Worm (Caenorhabditis elegans): ENCODE data around the gene Y38H6C.16.
A peak's percentile ranks its signal among the peaks of the same experiment; 100 is the strongest.

The Y38H6C.16 gene

DNA sequence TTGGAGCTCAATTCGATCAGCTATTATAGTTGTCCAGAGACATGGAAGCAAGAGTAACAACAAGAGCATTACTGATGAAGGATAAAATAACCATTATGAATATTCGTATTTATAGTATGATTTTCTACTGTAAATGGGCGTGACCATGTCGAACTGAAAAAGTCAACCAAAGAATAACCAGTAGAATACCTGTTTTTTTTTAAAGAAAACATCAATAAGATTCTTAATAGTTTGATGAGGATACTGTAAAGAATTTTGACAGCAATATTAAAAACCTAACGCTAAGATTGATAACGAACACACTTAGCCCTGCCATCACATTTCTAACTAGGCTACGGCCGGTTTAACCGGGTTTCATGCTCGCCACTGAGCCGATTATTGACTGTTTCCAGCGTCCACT, 13.8 kb upstream of the Y38H6C.16 start, which contains the start of gene vmo-1:
TSS of gene vmo-1 (minus strand) at position 101 of the 400 bp plus-strand sequence.
- TF ChIP-seq ceh-82 (tag; optimal IDR thresholded peaks at IDR 0.05), result no peak
- no peak for TF ChIP-seq swsn-7 (tag; optimal IDR thresholded peaks at IDR 0.05)
- TF ChIP-seq xbp-1 (tag; optimal IDR thresholded peaks at IDR 0.05), result no peak
- no peak for TF ChIP-seq lin-35 (GFP tag; optimal IDR thresholded peaks at IDR 0.05)
- TF ChIP-seq ztf-4 (tag; optimal IDR thresholded peaks at IDR 0.05), result no peak
- no peak for TF ChIP-seq sox-4 (tag; optimal IDR thresholded peaks at IDR 0.05)
- TF ChIP-seq pqm-1 (tag; optimal IDR thresholded peaks at IDR 0.05), result no peak
- no peak for TF ChIP-seq F16B12.6 (tag; optimal IDR thresholded peaks at IDR 0.05)
- TF ChIP-seq lin-15B (tag; optimal IDR thresholded peaks at IDR 0.05), result no peak
- no peak for TF ChIP-seq mep-1 (tag; optimal IDR thresholded peaks at IDR 0.05)
- TF ChIP-seq fkh-4 (tag; optimal IDR thresholded peaks at IDR 0.05; ENCODE audit: borderline replicate concordance), result no peak
- TF ChIP-seq blmp-1 (tag; optimal IDR thresholded peaks at IDR 0.05), result no peak
- TF ChIP-seq sptf-1 (tag; optimal IDR thresholded peaks at IDR 0.05), result no peak
- TF ChIP-seq nhr-12 (tag; optimal IDR thresholded peaks at IDR 0.05), result no peak

DNA sequence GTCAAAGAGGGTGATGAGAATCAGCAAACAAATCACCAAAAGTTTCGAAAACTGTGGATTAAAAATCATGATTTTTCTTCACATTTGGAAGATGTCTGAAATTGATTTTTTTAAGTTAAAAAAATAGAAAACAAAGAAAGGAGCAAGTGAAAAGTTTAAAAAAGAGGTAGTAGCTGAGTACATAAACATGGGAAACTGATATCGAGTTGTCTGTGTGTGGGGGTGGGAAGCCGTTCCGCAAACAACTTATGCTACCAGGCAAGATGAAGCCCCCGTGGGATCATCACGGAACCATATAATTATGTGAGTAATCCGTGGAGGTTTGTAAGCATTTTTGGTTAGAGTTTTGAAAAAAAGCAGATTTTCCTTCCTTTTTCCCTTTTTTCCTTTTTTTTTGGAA, 11.9 kb upstream of the Y38H6C.16 start, which contains the start of gene Y38H6C.20:
TSS of gene Y38H6C.20 (minus strand) at position 101 of the 400 bp plus-strand sequence.
- TF ChIP-seq ceh-82 (tag; optimal IDR thresholded peaks at IDR 0.05) (no peak), efl-1 (optimal IDR thresholded peaks at IDR 0.05) (no peak), efl-1 (GFP tag; optimal IDR thresholded peaks at IDR 0.05 in 1 of 2) (no peak), sox-4 (tag; optimal IDR thresholded peaks at IDR 0.05) (no peak), F16B12.6 (tag; optimal IDR thresholded peaks at IDR 0.05) (no peak)

DNA sequence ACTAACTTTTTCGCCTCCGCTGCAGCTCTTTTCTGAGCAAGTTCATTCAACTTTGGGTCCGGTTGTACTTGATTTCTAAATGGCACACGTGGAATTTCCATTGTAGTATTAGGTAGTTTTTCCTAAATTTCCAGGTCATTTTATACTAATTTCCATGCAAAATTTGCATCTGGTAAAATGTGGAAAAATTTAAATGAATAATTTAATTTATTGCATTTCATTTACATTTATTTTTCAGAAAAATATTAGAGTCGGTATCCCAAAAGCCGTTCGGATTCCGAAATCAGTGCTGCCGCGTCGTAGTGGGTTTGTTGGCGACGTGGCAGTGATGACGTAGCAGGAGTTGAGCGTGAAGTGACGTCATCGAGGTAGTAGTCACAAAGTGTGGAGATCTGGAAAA, 7.9 kb upstream of the Y38H6C.16 start, which contains the start of gene Y38H6C.18:
TSS of gene Y38H6C.18 (minus strand) at position 101 of the 400 bp plus-strand sequence.
- TF ChIP-seq nhr-11 (tag; optimal IDR thresholded peaks at IDR 0.05) (no peak), ama-1 (optimal IDR thresholded peaks at IDR 0.05) (no peak), lin-35 (GFP tag; optimal IDR thresholded peaks at IDR 0.05) (no peak), efl-1 (optimal IDR thresholded peaks at IDR 0.05) (no peak), efl-1 (GFP tag; optimal IDR thresholded peaks at IDR 0.05 in 1 of 2) (no peak)

DNA sequence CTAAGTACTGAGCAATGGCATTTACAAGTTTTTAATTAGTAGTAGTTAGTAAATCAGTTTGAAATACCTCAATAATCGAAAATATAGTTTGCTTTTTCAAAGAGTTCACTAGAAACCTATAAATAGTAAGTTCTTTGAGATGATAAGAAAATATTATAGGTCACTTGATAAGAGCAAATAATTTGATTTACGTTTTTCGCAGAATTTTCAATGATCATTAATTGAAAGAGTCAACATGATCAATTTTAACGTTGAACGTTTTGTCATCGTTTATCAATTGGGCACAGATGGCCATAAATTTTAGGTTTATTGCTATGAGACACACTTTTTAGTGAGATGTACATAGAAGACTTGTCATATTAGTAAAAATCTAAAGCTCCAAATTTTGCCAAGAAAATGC, 6.6 kb upstream of the Y38H6C.16 start:
- TF ChIP-seq hlh-17 (GFP tag; optimal IDR thresholded peaks at IDR 0.05; ENCODE audit: borderline replicate concordance), result no peak
- TF ChIP-seq elt-2 (tag; optimal IDR thresholded peaks at IDR 0.05), result peak; percentile 37

DNA sequence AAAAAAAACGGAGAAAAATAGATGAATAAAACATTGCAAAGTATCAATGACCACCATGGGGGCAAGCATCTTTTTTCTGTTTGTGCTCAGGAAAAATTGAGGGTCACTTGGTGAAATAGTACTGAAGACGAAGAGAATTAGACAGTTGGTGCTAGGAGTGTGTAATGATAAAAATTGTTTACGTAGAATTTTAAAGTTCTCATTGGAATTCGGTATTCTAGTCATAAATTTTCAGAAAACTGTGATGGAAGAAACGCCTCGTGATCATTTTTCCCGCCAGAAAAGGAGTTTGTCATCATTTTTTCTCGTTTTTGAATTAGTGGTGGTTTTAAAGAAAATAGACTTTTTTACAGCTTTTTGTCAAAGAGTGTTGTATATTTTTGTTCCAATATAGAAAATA, 5.5 kb upstream of the Y38H6C.16 start:
- TF ChIP-seq elt-2 (tag; optimal IDR thresholded peaks at IDR 0.05) (peak; percentile 53), unc-86 (tag; optimal IDR thresholded peaks at IDR 0.05) (peak; percentile 19), mdl-1 (tag; optimal IDR thresholded peaks at IDR 0.05) (no peak), lin-35 (GFP tag; optimal IDR thresholded peaks at IDR 0.05) (peak in 1 of 2 experiments; percentile 28), skn-1 (tag; optimal IDR thresholded peaks at IDR 0.05) (peak; percentile 22), nhr-71 (tag; optimal IDR thresholded peaks at IDR 0.05) (peak; percentile 27), alr-1 (tag; optimal IDR thresholded peaks at IDR 0.05; ENCODE audit: borderline replicate concordance) (no peak), nhr-20 (tag; optimal IDR thresholded peaks at IDR 0.05) (peak; percentile 6)

DNA sequence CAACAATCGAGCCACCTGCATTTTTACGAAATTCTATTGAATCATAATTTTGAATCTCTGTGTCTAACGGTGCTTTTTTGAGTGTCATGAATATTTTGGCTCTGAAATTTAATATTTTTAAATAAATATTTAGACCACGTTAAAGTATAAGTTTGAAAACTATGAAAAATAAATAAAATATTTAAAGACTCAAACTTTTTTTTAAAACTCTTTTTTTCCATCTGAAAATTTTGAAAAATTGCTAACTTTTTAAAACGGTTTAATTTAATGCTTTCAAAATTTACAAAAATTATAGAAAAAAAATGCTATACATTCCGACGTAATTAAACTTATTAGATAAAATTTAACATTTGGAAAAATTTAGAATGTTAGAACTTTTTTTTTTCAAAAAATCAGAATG, 4.9 kb upstream of the Y38H6C.16 start, which contains the start of gene slc-36.3:
TSS of gene slc-36.3 (minus strand) at position 101 of the 400 bp plus-strand sequence.
- TF ChIP-seq unc-30 (tag; optimal IDR thresholded peaks at IDR 0.05) (no peak), mdl-1 (tag; optimal IDR thresholded peaks at IDR 0.05) (no peak), fkh-4 (tag; optimal IDR thresholded peaks at IDR 0.05; ENCODE audit: borderline replicate concordance) (no peak), jun-1 (tag; optimal IDR thresholded peaks at IDR 0.05) (no peak), ets-5 (GFP tag; IDR thresholded peaks at IDR 0.05) (no peak), blmp-1 (tag; optimal IDR thresholded peaks at IDR 0.05) (no peak)

DNA sequence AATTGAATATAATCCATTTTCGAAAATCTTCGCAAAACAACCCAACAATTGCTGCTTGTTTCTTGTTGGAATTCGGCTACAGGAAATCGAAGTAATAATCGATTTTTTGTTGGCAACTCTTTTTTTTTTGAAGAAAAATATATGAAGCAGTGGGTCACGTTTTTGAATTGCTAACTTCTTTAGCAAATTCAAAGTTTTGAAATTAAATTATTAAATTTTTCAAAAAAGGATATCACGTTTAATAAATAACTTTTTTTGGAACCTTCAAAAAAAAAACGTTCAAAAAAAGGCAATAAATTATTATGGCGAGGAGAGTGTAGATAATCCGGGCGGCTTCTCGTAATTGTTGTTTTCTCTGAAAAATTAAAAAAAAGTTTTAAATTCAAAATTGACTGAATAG, 2.9 kb downstream of the Y38H6C.16 start, which contains the start of gene Y38H6C.15:
TSS of gene Y38H6C.15 (minus strand) at position 101 of the 400 bp plus-strand sequence.
- TF ChIP-seq nhr-76 (tag; optimal IDR thresholded peaks at IDR 0.05) (no peak), irx-1 (tag; optimal IDR thresholded peaks at IDR 0.05) (no peak), pag-3 (tag; optimal IDR thresholded peaks at IDR 0.05; ENCODE audit: borderline replicate concordance, insufficient read depth) (no peak), egl-13 (tag; optimal IDR thresholded peaks at IDR 0.05) (no peak), lin-14 (GFP tag; optimal IDR thresholded peaks at IDR 0.05) (no peak), nhr-237 (tag; optimal IDR thresholded peaks at IDR 0.05) (no peak), pqm-1 (tag; optimal IDR thresholded peaks at IDR 0.05) (no peak), lin-13 (GFP tag; optimal IDR thresholded peaks at IDR 0.05) (no peak), unc-86 (tag; optimal IDR thresholded peaks at IDR 0.05) (no peak), snu-23 (GFP tag; optimal IDR thresholded peaks at IDR 0.05) (no peak), ceh-88 (GFP tag; IDR thresholded peaks at IDR 0.05) (no peak), lir-3 (tag; optimal IDR thresholded peaks at IDR 0.05; ENCODE audit: poor library complexity) (no peak), sup-37 (GFP tag; optimal IDR thresholded peaks at IDR 0.05) (no peak), nhr-20 (tag; optimal IDR thresholded peaks at IDR 0.05) (no peak)
